Fruit fly (Drosophila melanogaster) whole organism, embryonic: Measurements from ENCODE around the gene Faa.

Source experiments
- Abd-B ChIP-seq: fragments of 200-800 bp; sonication (Bioruptor generic); optimal IDR thresholded peaks from 2 replicates; lab custom pipeline; 2018; ENCODE audit warnings: missing biosample characterization, mild to moderate bottlenecking, missing genetic modification characterization, moderate library complexity
- Atf6 ChIP-seq: fragments of 200-800 bp; sonication (Bioruptor generic); IDR thresholded peaks from 2 replicates; pipeline ENCODE4 v1.3.6; 2022; ENCODE audit warnings: missing biosample characterization, missing genetic modification characterization
- CG10979 ChIP-seq: fragments of 200-800 bp; sonication (Bioruptor generic); optimal IDR thresholded peaks from 2 replicates; lab custom pipeline; 2018; ENCODE audit warnings: missing biosample characterization, mild to moderate bottlenecking, missing genetic modification characterization, moderate library complexity
- CG11247 ChIP-seq: fragments of 200-800 bp; sonication (Bioruptor generic); IDR thresholded peaks from 2 replicates; pipeline ENCODE4 v1.3.6; 2022; ENCODE audit warnings: missing biosample characterization, missing genetic modification characterization
- CG11504 ChIP-seq: fragments of 200-800 bp; sonication (Bioruptor generic); optimal IDR thresholded peaks from 3 replicates; lab custom pipeline; 2019; ENCODE audit warnings: missing biosample characterization, mild to moderate bottlenecking, missing genetic modification characterization, moderate library complexity
- CG13894 ChIP-seq: fragments of 200-800 bp; sonication (Bioruptor generic); optimal IDR thresholded peaks from 3 replicates; lab custom pipeline; 2018; ENCODE audit warnings: missing biosample characterization, mild to moderate bottlenecking, missing genetic modification characterization, moderate library complexity
- CG2199 ChIP-seq: fragments of 200-800 bp; sonication (Bioruptor generic); IDR thresholded peaks from 3 replicates; pipeline ENCODE4 v1.3.6; 2022; ENCODE audit warnings: missing biosample characterization, missing genetic modification characterization
- CG6254 ChIP-seq: fragments of 200-800 bp; sonication (Bioruptor generic); optimal IDR thresholded peaks from 3 replicates; lab custom pipeline; 2017; ENCODE audit warnings: mild to moderate bottlenecking, missing biosample characterization, missing genetic modification reagents, missing genetic modification characterization
- CG6272 ChIP-seq: fragments of 200-800 bp; sonication (Bioruptor generic); IDR thresholded peaks from 2 replicates; pipeline ENCODE4 v1.3.6; 2022; ENCODE audit warnings: missing biosample characterization, missing genetic modification characterization
- CG7372 ChIP-seq: fragments of 200-800 bp; sonication (Bioruptor generic); IDR thresholded peaks from 2 replicates; pipeline ENCODE4 v1.3.6; 2022; ENCODE audit warnings: missing biosample characterization, missing genetic modification characterization
- CG8089 ChIP-seq: fragments of 200-800 bp; sonication (Bioruptor generic); optimal IDR thresholded peaks from 3 replicates; lab custom pipeline; 2016; ENCODE audit warnings: missing biosample characterization, missing genetic modification characterization
- CG8478 ChIP-seq: fragments of >200 bp; optimal IDR thresholded peaks from 2 replicates; lab custom pipeline; 2018
- CG9215 ChIP-seq: fragments of 200-800 bp; sonication (Bioruptor generic); IDR thresholded peaks from 2 replicates; pipeline ENCODE4 v1.3.6; 2022; ENCODE audit warnings: missing biosample characterization, missing genetic modification characterization
- Chrac-16 ChIP-seq: fragments of 200-800 bp; sonication (Bioruptor generic); optimal IDR thresholded peaks from 3 replicates; lab custom pipeline; 2016; ENCODE audit warnings: missing biosample characterization, missing genetic modification characterization
- D19A ChIP-seq: fragments of 200-800 bp; optimal IDR thresholded peaks from 3 replicates; lab custom pipeline; 2019; ENCODE audit warnings: missing biosample characterization, mild to moderate bottlenecking, missing genetic modification characterization, moderate library complexity
- Drgx ChIP-seq: fragments of 200-800 bp; sonication (Bioruptor generic); IDR thresholded peaks from 2 replicates; pipeline ENCODE4 v1.3.6; 2022; ENCODE audit warnings: missing biosample characterization, missing genetic modification characterization
- Ets65A ChIP-seq: fragments of 200-800 bp; sonication (Bioruptor generic); peaks from one replicate; lab custom pipeline; 2016; ENCODE audit warnings: missing biosample characterization, missing genetic modification characterization
- H2.0 ChIP-seq: fragments of 200-800 bp; sonication (Bioruptor generic); IDR thresholded peaks from 2 replicates; pipeline ENCODE4 v1.3.6; 2022; ENCODE audit warnings: missing biosample characterization, missing genetic modification characterization
- Hr51 ChIP-seq, 2 experiments: fragments of 200-800 bp; sonication (Bioruptor generic); optimal IDR thresholded peaks; 2 replicates in 1 of 2; 3 replicates in 1 of 2; lab custom pipeline; 2016 to 2018; ENCODE audit warnings: missing biosample characterization in 2 of 2, missing genetic modification characterization in 2 of 2, mild to moderate bottlenecking in 1 of 2, moderate library complexity in 1 of 2
- Lpt ChIP-seq: fragments of >200 bp; optimal IDR thresholded peaks from 2 replicates; lab custom pipeline; 2018; ENCODE audit warnings: missing biosample characterization, missing genetic modification characterization
- Med ChIP-seq: fragments of 200-800 bp; sonication (Bioruptor generic); peaks from one replicate; lab custom pipeline; 2016; ENCODE audit warnings: missing biosample characterization, missing genetic modification characterization, mild to moderate bottlenecking, inconsistent platforms, moderate library complexity
- NC2β ChIP-seq: fragments of 200-800 bp; sonication (Bioruptor generic); optimal IDR thresholded peaks from 2 replicates; lab custom pipeline; 2016; ENCODE audit warnings: missing biosample characterization, missing genetic modification characterization
- NK7.1 ChIP-seq: fragments of 200-800 bp; sonication (Bioruptor generic); optimal IDR thresholded peaks from 3 replicates; lab custom pipeline; 2016; ENCODE audit warnings: missing biosample characterization, missing genetic modification characterization
- Sry-β ChIP-seq: fragments of 200-800 bp; sonication (Bioruptor generic); optimal IDR thresholded peaks from 2 replicates; lab custom pipeline; 2018; ENCODE audit warnings: missing biosample characterization, mild to moderate bottlenecking, missing genetic modification characterization, moderate library complexity
- Xbp1 ChIP-seq: fragments of 200-800 bp; sonication (Bioruptor generic); optimal IDR thresholded peaks from 3 replicates; lab custom pipeline; 2016; ENCODE audit warnings: missing biosample characterization, mild to moderate bottlenecking, missing genetic modification characterization
- al ChIP-seq: fragments of 200-800 bp; sonication (Bioruptor generic); IDR thresholded peaks from 2 replicates; pipeline ENCODE4 v1.3.6; 2022; ENCODE audit warnings: missing biosample characterization, missing genetic modification characterization
- az2 ChIP-seq: fragments of 200-800 bp; sonication (Bioruptor generic); optimal IDR thresholded peaks from 3 replicates; lab custom pipeline; 2016; ENCODE audit warnings: missing biosample characterization, missing genetic modification characterization
- bsh ChIP-seq, 2 experiments: fragments of 200-800 bp; sonication (Bioruptor generic); optimal IDR thresholded peaks; 2 replicates each; lab custom pipeline; 2017 to 2018; ENCODE audit warnings: mild to moderate bottlenecking in 2 of 2, missing biosample characterization in 2 of 2, missing genetic modification characterization in 2 of 2, moderate library complexity in 1 of 2
- btn ChIP-seq: fragments of 200-800 bp; sonication (Bioruptor generic); optimal IDR thresholded peaks from 2 replicates; lab custom pipeline; 2016; ENCODE audit warnings: missing biosample characterization, missing genetic modification characterization
- cad ChIP-seq: fragments of >200 bp; optimal IDR thresholded peaks from 2 replicates; lab custom pipeline; 2017; ENCODE audit warnings: missing biosample characterization, missing genetic modification characterization
- eve ChIP-seq, 2 experiments: fragments of >200 bp; optimal IDR thresholded peaks; 2 replicates each; lab custom pipeline; 2017; ENCODE audit warnings: missing biosample characterization in 2 of 2, missing genetic modification characterization in 2 of 2
- fru ChIP-seq: fragments of >200 bp; optimal IDR thresholded peaks from 2 replicates; lab custom pipeline; 2017
- gem ChIP-seq: fragments of 200-800 bp; sonication (Bioruptor generic); optimal IDR thresholded peaks from 2 replicates; lab custom pipeline; 2019; ENCODE audit warnings: missing biosample characterization, mild to moderate bottlenecking, missing genetic modification characterization, moderate library complexity
- grau ChIP-seq: fragments of 200-800 bp; optimal IDR thresholded peaks from 3 replicates; lab custom pipeline; 2019; ENCODE audit warnings: missing biosample characterization, mild to moderate bottlenecking, missing genetic modification characterization, moderate library complexity
- gt ChIP-seq: fragments of 200-800 bp; sonication (Bioruptor generic); IDR thresholded peaks from 2 replicates; pipeline ENCODE4 v1.3.6; 2022; ENCODE audit warnings: missing biosample characterization, missing genetic modification characterization
- her ChIP-seq: fragments of 200-800 bp; sonication (Bioruptor generic); optimal IDR thresholded peaks from 2 replicates; lab custom pipeline; 2016; ENCODE audit warnings: missing biosample characterization, missing genetic modification characterization
- kni ChIP-seq: fragments of 200-800 bp; sonication (Bioruptor generic); optimal IDR thresholded peaks from 3 replicates; lab custom pipeline; 2017; ENCODE audit warnings: mild to moderate bottlenecking, missing biosample characterization, missing genetic modification reagents, missing genetic modification characterization
- lov ChIP-seq, 2 experiments: fragments of 200-800 bp in 1 of 2; fragments of >200 bp in 1 of 2; sonication (Bioruptor generic) in 1 of 2; IDR thresholded peaks in 1 of 2; optimal IDR thresholded peaks in 1 of 2; 2 replicates in 1 of 2; 3 replicates in 1 of 2; pipeline versions ENCODE4 v1.3.6 to Lab custom; 2017 to 2022; ENCODE audit warnings: missing biosample characterization in 1 of 2, missing genetic modification characterization in 1 of 2
- prd ChIP-seq, 3 experiments: fragments of >200 bp in 2 of 3; fragments of 200-800 bp in 1 of 3; sonication (Bioruptor generic) in 1 of 3; optimal IDR thresholded peaks in 2 of 3; IDR thresholded peaks in 1 of 3; 2 replicates in 2 of 3; 3 replicates in 1 of 3; pipeline versions ENCODE4 v1.3.6 to Lab custom; 2017 to 2022; ENCODE audit warnings: missing biosample characterization in 1 of 3, missing genetic modification characterization in 1 of 3
- sisA ChIP-seq: fragments of 200-800 bp; sonication (Bioruptor generic); IDR thresholded peaks from 2 replicates; pipeline ENCODE4 v1.3.6; 2022; ENCODE audit warnings: missing biosample characterization, missing genetic modification characterization
- so ChIP-seq: fragments of 200-800 bp; sonication (Bioruptor generic); IDR thresholded peaks from 3 replicates; pipeline ENCODE4 v1.3.6; 2022; ENCODE audit warnings: missing biosample characterization, missing genetic modification characterization
- unc-4 ChIP-seq: fragments of 200-800 bp; sonication (Bioruptor generic); IDR thresholded peaks from 2 replicates; pipeline ENCODE4 v1.3.6; 2022; ENCODE audit warnings: missing biosample characterization, missing genetic modification characterization; ENCODE audit not compliant: partially characterized antibody
- vvl ChIP-seq: fragments of 200-800 bp; sonication (Bioruptor generic); IDR thresholded peaks from 2 replicates; pipeline ENCODE4 v1.3.6; 2022; ENCODE audit warnings: missing biosample characterization, missing genetic modification characterization
- wek ChIP-seq: fragments of 200-800 bp; sonication (Bioruptor generic); optimal IDR thresholded peaks from 3 replicates; lab custom pipeline; 2018; ENCODE audit warnings: missing biosample characterization, mild to moderate bottlenecking, missing genetic modification characterization, moderate library complexity
- z ChIP-seq: fragments of 200-800 bp; sonication (Bioruptor generic); IDR thresholded peaks from 3 replicates; pipeline ENCODE4 v1.3.6; 2022; ENCODE audit warnings: missing biosample characterization, missing genetic modification characterization

The Faa gene

DNA sequence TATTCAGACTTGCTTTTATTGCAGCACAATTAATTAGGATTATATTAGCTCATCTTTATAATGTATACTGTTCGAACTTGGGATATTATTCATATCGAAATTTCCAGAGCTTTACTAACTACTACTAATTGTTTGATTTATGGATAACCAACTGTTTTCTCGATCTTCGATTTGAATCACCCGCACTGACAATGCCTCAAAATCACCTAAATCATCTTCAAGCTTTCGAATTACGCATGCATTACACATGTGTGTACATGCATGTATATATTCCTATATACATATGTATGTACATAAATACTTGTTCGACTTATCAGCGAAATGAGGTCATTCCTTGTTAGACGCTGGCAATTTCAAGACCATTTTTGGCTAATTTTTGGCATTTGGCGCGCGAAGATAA lies 47.8 kb upstream of the Faa start:
- TF ChIP-seq Abd-B (GFP tag; lab: Kevin White, UChicago) (no peak), CG11247 (no peak), Drgx (GFP tag; lab: Robert Waterston, UW) (no peak), kni (GFP tag; lab: Kevin White, UChicago) (no peak), az2 (no peak), unc-4 (GFP tag; lab: Robert Waterston, UW) (no peak), H2.0 (GFP tag; lab: Robert Waterston, UW) (no peak), prd (optimal IDR thresholded peaks at IDR 0.05; lab: Kevin White, UChicago) (no peak), prd (GFP tag; IDR thresholded peaks at IDR 0.05; lab: Robert Waterston, UW) (no peak), grau (tag; lab: Kevin White, UChicago) (peak; percentile 50), gem (tag; lab: Kevin White, UChicago) (no peak), eve (GFP tag; optimal IDR thresholded peaks at IDR 0.05; lab: Kevin White, UChicago) (peak in 1 of 2 experiments; percentile 58), al (GFP tag; lab: Robert Waterston, UW) (no peak)
- TF ChIP-seq, all 482 proteins: peak for 2

DNA sequence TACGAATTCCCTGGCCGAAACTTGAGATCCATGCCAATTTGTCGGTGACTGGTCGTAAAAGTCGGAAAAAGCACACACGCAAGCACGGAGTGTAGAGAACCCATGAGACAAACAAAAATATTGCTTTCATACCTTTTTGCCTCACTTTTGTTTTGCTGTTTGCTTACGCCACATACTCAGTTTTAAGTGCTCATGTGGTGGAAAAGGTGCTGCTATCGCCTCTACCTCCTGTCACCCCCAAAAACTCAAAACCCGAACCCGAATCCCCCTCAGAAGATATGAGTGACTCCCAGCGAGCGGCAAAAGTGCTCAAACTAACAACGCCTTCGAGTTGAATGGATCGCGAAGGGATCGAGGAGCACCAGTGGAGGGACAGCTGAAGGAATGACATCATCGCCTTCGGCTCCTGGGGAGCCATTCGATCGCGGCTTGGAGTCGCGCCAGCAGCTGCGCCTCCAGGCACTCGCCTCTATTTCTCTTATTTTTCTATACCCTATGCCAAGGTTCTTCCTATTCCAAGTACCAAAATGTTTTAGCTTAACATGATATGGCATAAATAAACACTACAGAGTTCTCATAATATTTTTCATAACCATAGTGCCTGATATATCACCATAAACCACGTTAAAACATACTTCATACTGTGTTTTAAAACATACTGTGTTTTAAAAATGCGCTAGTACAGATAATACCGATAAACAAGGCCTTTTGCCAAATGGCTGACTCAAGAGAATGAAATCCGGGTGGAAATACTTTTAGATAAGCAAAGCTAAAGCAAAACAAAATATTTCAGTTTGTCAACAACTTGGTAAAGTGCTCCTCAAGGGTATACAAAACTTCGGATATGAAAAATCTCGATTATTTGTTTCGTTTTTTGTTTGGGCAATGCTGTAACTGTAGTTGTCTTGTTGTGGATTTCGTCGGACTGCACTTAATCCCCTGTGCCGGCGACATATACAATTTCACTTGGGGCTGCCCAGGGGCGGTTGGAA lies 46.9 kb upstream of the Faa start:
- TF ChIP-seq Hr51 (GFP tag; optimal IDR thresholded peaks at IDR 0.05; lab: Kevin White, UChicago) (peak in 1 of 2 experiments; percentile 2), D19A (tag; lab: Kevin White, UChicago) (peak; percentile 84), cad (GFP tag; lab: Kevin White, UChicago) (no peak), CG2199 (GFP tag; lab: Robert Waterston, UW) (0 out of 3 replicates have a peak, but pooled peaks have one; percentile 10), CG13894 (tag; lab: Kevin White, UChicago) (peak; percentile 19), z (GFP tag; lab: Robert Waterston, UW) (peak; percentile 89), wek (GFP tag; lab: Kevin White, UChicago) (no peak), CG7372 (no peak), fru (no peak)

DNA sequence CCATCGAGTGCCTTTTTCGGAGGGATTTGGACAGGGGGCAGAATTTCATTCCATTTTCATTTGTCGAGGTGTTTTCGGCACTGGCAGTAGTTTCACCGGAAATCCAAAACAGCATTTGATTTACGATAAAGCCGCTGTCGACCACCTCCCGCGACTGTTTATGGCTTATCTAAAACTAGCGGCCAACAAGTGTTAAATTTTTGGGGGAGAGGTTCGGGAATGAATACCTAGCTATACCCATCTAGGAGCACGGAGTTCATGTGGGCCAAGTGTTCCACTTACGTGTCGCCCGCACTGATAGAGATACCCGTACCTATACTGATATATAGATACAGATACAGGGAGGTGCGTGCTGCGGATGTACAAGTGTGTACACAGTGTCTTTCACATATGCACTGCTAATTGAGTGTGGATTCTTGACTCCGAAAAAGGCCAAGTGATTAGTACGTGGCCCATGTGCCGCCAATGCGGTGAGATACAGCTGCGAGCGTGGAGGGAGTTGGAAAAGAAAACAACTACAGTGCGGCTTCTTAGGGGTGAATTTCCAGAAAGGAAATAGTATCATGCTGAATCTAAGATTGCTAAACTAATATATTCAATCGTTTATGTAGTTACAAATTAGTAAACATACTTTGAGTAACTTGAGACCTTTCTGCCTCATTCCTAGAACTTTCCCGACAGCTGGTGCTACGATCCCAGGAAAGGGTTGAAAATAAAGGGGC lies 46.0 kb upstream of the Faa start:
- TF ChIP-seq lov (optimal IDR thresholded peaks at IDR 0.05; lab: Kevin White, UChicago) = no peak
- 0 out of 3 replicates have a peak, but pooled peaks have one; percentile 7 for TF ChIP-seq lov (GFP tag; IDR thresholded peaks at IDR 0.05; lab: Robert Waterston, UW)
- no peak for TF ChIP-seq her (GFP tag; lab: Kevin White, UChicago)
- 0 out of 3 replicates have a peak, but pooled peaks have one; percentile 11 for TF ChIP-seq so
- TF ChIP-seq CG2199 (GFP tag; lab: Robert Waterston, UW) = 0 out of 3 replicates have a peak, but pooled peaks have one; percentile 49
- peak; percentile 32 for TF ChIP-seq Ets65A (GFP tag; lab: Kevin White, UChicago)
- TF ChIP-seq NC2β = no peak
- TF ChIP-seq Xbp1 (GFP tag; lab: Kevin White, UChicago) = peak; percentile 32
- no peak for TF ChIP-seq CG8089 (GFP tag; lab: Kevin White, UChicago)
- TF ChIP-seq CG11504 = peak; percentile 7
- peak; percentile 16 for TF ChIP-seq Lpt (GFP tag; lab: Kevin White, UChicago)
- no peak for TF ChIP-seq CG6272 (GFP tag; lab: Robert Waterston, UW)
- peak in 1 of 2 experiments; percentile 3 for TF ChIP-seq bsh (GFP tag; optimal IDR thresholded peaks at IDR 0.05; lab: Kevin White, UChicago)
- TF ChIP-seq Atf6 = no peak
- peak; percentile 23 for TF ChIP-seq CG6254
- peak; percentile 38 for TF ChIP-seq Med (GFP tag; lab: Kevin White, UChicago)
- peak; percentile 3 for TF ChIP-seq Sry-β
- no peak for TF ChIP-seq CG9215 (GFP tag; lab: Robert Waterston, UW)
- TF ChIP-seq CG8478 (lab: Kevin White, UChicago) = no peak
- no peak for TF ChIP-seq sisA (GFP tag; lab: Robert Waterston, UW)
- no peak for TF ChIP-seq Chrac-16 (GFP tag; lab: Kevin White, UChicago)
- no peak for TF ChIP-seq gt (GFP tag; lab: Robert Waterston, UW)
- no peak for TF ChIP-seq NK7.1 (GFP tag; lab: Kevin White, UChicago)
- peak; percentile 39 for TF ChIP-seq vvl (GFP tag; lab: Robert Waterston, UW)
- TF ChIP-seq btn (GFP tag; lab: Kevin White, UChicago) = no peak
- no peak for TF ChIP-seq CG10979 (tag; lab: Kevin White, UChicago)
